Fruit fly (Drosophila melanogaster): Measurements from ENCODE around the gene RpL14.
A peak's percentile ranks its signal among the peaks of the same experiment; 100 is the strongest.

Gene RpL14

DNA sequence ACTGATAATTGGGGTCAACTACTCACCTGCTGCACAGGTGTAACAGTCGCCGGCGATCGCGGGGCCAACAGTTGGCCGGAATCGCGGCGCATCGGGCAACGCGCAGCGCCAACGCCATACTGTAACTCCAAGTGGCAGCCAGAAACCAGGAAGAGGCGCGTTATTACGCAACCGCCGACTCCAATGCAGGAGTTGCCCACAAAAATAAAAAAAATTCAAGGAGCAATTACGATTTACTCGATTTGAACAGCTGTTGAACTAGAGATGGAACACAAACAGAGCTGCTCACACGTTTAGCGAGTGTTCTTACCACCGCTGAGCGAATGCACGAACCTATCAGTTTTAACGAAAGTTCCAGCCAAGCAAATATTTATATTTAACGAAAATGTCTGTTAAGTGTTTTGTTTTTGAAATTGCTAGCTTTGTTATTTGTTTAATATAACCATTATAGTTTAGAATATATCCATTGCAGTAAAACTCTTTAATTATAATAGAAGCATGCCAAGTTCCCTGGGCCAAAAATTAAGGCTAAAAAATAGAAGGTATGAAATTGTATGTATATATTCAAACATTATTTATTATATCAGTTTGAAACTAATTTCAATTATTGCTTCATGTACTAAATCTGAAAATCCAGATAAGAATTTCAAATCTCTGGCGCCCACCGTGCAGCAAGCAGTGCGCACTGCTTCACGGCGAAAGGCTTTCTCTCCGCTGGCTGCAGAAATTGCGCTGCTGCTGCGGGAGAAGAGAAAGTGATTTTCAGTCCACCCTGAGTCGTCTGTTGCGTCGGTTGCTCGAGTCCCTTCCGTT lies 3.3 kb downstream of the RpL14 start, which contains the start of the genes CG5989 and CG6282:
Gene CG5989 (minus strand): TSS at position 270 of the 813 bp plus-strand sequence.
Gene CG6282 (plus strand): TSS at position 778 of the 813 bp plus-strand sequence.
- TF ChIP-seq CG4496 (GFP tag; IDR thresholded peaks at IDR 0.05) (no peak), CG8301 (tag; optimal IDR thresholded peaks at IDR 0.05) (no peak), EcR (GFP tag; optimal IDR thresholded peaks at IDR 0.05) (peak; percentile 56), fd96Ca (GFP tag; IDR thresholded peaks at IDR 0.05) (no peak), Pif1B (GFP tag; optimal IDR thresholded peaks at IDR 0.05) (no peak), CG34367 (tag; optimal IDR thresholded peaks at IDR 0.05) (no peak), CG15710 (tag; optimal IDR thresholded peaks at IDR 0.05) (no peak), CG9948 (tag; optimal IDR thresholded peaks at IDR 0.05) (no peak), CG17806 (tag; optimal IDR thresholded peaks at IDR 0.05) (no peak), CG12605 (GFP tag; IDR thresholded peaks at IDR 0.05) (peak; percentile 37; the same call in 1 of the 2 replicates), rn (GFP tag; IDR thresholded peaks at IDR 0.05) (no peak), CG32121 (GFP tag; IDR thresholded peaks at IDR 0.05) (no peak), CG10348 (GFP tag; IDR thresholded peaks at IDR 0.05) (no peak), gl (tag; optimal IDR thresholded peaks at IDR 0.05) (no peak), CG14655 (GFP tag; optimal IDR thresholded peaks at IDR 0.05) (no peak), Pif1A (GFP tag; optimal IDR thresholded peaks at IDR 0.05) (no peak), D1 (tag; optimal IDR thresholded peaks at IDR 0.05) (no peak), CG8159 (tag; optimal IDR thresholded peaks at IDR 0.05) (peak; percentile 0), Ets98B (GFP tag; IDR thresholded peaks at IDR 0.05) (no peak), CG13204 (GFP tag; optimal IDR thresholded peaks at IDR 0.05) (no peak), Snoo (tag; optimal IDR thresholded peaks at IDR 0.05) (no peak)

dm6 chr3L:8607449-8607848 lies 6.6 kb downstream of the RpL14 start:
- TF ChIP-seq Snoo (tag; optimal IDR thresholded peaks at IDR 0.05) (no peak), Pif1A (GFP tag; optimal IDR thresholded peaks at IDR 0.05) (peak; percentile 53), CG32121 (GFP tag; IDR thresholded peaks at IDR 0.05) (peak; percentile 42; the same call in 1 of the 2 replicates), CG14655 (GFP tag; optimal IDR thresholded peaks at IDR 0.05) (peak; percentile 36), CG4496 (GFP tag; IDR thresholded peaks at IDR 0.05) (0 out of 3 replicates have a peak, but pooled peaks have one; percentile 43), CG10348 (GFP tag; IDR thresholded peaks at IDR 0.05) (no peak), CG17806 (tag; optimal IDR thresholded peaks at IDR 0.05) (no peak), CG9948 (tag; optimal IDR thresholded peaks at IDR 0.05) (peak; percentile 40), Pif1B (GFP tag; optimal IDR thresholded peaks at IDR 0.05) (no peak), rn (GFP tag; IDR thresholded peaks at IDR 0.05) (no peak), CG12605 (GFP tag; IDR thresholded peaks at IDR 0.05) (0 out of 2 replicates have a peak, but pooled peaks have one; percentile 27), Ets98B (GFP tag; IDR thresholded peaks at IDR 0.05) (no peak; the same call in 1 of the 2 replicates), CG15710 (tag; optimal IDR thresholded peaks at IDR 0.05) (peak; percentile 51), fd96Ca (GFP tag; IDR thresholded peaks at IDR 0.05) (peak; percentile 65; the same call in 2 of the 3 replicates), CG8159 (tag; optimal IDR thresholded peaks at IDR 0.05) (peak; percentile 54), gl (tag; optimal IDR thresholded peaks at IDR 0.05) (no peak), CG13204 (GFP tag; optimal IDR thresholded peaks at IDR 0.05) (no peak), D1 (tag; optimal IDR thresholded peaks at IDR 0.05) (no peak), CG34367 (tag; optimal IDR thresholded peaks at IDR 0.05) (no peak)

DNA sequence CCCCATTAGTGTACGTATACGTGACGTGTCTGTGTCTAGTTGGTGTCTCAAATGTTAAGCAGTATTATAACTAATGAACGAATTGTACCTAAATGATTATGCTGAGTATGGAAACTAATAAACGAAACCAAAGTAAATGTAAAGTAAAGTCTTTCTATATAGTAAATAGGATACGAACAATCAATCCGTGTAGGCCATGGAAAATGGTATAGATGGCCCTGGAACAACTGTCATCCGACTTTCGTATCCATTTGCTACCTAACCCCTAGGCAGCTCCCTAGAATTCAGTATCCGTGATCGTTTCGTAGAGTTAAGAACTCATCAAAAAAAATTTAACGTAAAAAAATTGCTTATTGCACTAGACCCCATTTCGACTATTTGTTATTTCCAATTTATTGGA lies 16.1 kb downstream of the RpL14 start, which contains the start of gene S-Lap1:
Gene S-Lap1 (plus strand): TSS at position 301 of the 400 bp plus-strand sequence.
- no peak for TF ChIP-seq CG32121 (GFP tag; IDR thresholded peaks at IDR 0.05)
- TF ChIP-seq Pif1B (GFP tag; optimal IDR thresholded peaks at IDR 0.05): no peak
- no peak for TF ChIP-seq CG8301 (tag; optimal IDR thresholded peaks at IDR 0.05)
- TF ChIP-seq gl (tag; optimal IDR thresholded peaks at IDR 0.05): no peak
- no peak for TF ChIP-seq Pif1A (GFP tag; optimal IDR thresholded peaks at IDR 0.05)
- no peak for TF ChIP-seq D1 (tag; optimal IDR thresholded peaks at IDR 0.05)
- no peak for TF ChIP-seq fd96Ca (GFP tag; IDR thresholded peaks at IDR 0.05)
- no peak for TF ChIP-seq CG8159 (tag; optimal IDR thresholded peaks at IDR 0.05)
- no peak for TF ChIP-seq CG34367 (tag; optimal IDR thresholded peaks at IDR 0.05)
- no peak for TF ChIP-seq CG13204 (GFP tag; optimal IDR thresholded peaks at IDR 0.05)
- TF ChIP-seq Snoo (tag; optimal IDR thresholded peaks at IDR 0.05): no peak
- no peak for TF ChIP-seq EcR (GFP tag; optimal IDR thresholded peaks at IDR 0.05)
- TF ChIP-seq CG17806 (tag; optimal IDR thresholded peaks at IDR 0.05): no peak
- TF ChIP-seq Ets98B (GFP tag; IDR thresholded peaks at IDR 0.05): no peak
- no peak for TF ChIP-seq CG14655 (GFP tag; optimal IDR thresholded peaks at IDR 0.05)
- no peak for TF ChIP-seq rn (GFP tag; IDR thresholded peaks at IDR 0.05)
- no peak for TF ChIP-seq CG12605 (GFP tag; IDR thresholded peaks at IDR 0.05)
- no peak for TF ChIP-seq CG9948 (tag; optimal IDR thresholded peaks at IDR 0.05)

dm6 chr3L:8619588-8619987 lies 18.8 kb downstream of the RpL14 start, which contains the start of gene S-Lap2:
TSS of gene S-Lap2 (plus strand) at chr3L:8619888.
- TF ChIP-seq rn (GFP tag; IDR thresholded peaks at IDR 0.05) (no peak), Ets98B (GFP tag; IDR thresholded peaks at IDR 0.05) (no peak), Snoo (tag; optimal IDR thresholded peaks at IDR 0.05) (no peak), gl (tag; optimal IDR thresholded peaks at IDR 0.05) (no peak), Pif1B (GFP tag; optimal IDR thresholded peaks at IDR 0.05) (no peak), CG17806 (tag; optimal IDR thresholded peaks at IDR 0.05) (no peak), D1 (tag; optimal IDR thresholded peaks at IDR 0.05) (no peak), CG12605 (GFP tag; IDR thresholded peaks at IDR 0.05) (no peak), Pif1A (GFP tag; optimal IDR thresholded peaks at IDR 0.05) (no peak), CG8301 (tag; optimal IDR thresholded peaks at IDR 0.05) (no peak), CG14655 (GFP tag; optimal IDR thresholded peaks at IDR 0.05) (no peak), CG34367 (tag; optimal IDR thresholded peaks at IDR 0.05) (no peak), CG4496 (GFP tag; IDR thresholded peaks at IDR 0.05) (no peak), CG10348 (GFP tag; IDR thresholded peaks at IDR 0.05) (no peak), EcR (GFP tag; optimal IDR thresholded peaks at IDR 0.05) (no peak), CG13204 (GFP tag; optimal IDR thresholded peaks at IDR 0.05) (no peak)

- no peak for TF ChIP-seq gl (tag; optimal IDR thresholded peaks at IDR 0.05)
- no peak for TF ChIP-seq CG4496 (GFP tag; IDR thresholded peaks at IDR 0.05)
- TF ChIP-seq CG15710 (tag; optimal IDR thresholded peaks at IDR 0.05): no peak
- TF ChIP-seq CG32121 (GFP tag; IDR thresholded peaks at IDR 0.05): no peak
- no peak for TF ChIP-seq fd96Ca (GFP tag; IDR thresholded peaks at IDR 0.05)
- TF ChIP-seq CG13204 (GFP tag; optimal IDR thresholded peaks at IDR 0.05): no peak
Measured at dm6 chr3L:8621465-8621864, 20.7 kb downstream of the RpL14 start.
